Fruit fly (Drosophila melanogaster): ENCODE data around the gene CG33648.

DNA sequence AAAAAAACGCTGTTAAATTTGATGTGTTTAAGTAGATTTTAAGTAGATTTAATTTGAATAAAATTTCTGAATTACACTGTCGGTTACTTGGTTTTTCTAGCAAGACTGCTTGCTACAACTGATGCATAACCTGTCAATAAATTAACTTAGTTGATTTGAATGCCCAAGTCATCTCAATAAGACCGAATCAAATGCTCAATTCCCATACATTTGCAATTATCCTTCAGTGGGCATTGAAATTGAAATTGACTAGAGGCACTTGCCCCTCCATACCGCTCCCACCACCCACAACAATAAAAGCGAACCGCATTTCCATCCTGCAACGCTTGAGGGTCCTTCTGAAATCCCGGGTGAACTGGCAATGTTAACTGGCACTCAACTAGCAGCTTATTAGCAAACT is 39.5 kb downstream of the CG33648 start, which contains the start of gene CG3473:
- TF ChIP-seq ttk (optimal IDR thresholded peaks at IDR 0.05) = no peak
- TF ChIP-seq psq (optimal IDR thresholded peaks at IDR 0.05) = no peak
- TF ChIP-seq Myc (optimal IDR thresholded peaks at IDR 0.05) = no peak
- no peak for TF ChIP-seq insv (optimal IDR thresholded peaks at IDR 0.05)
- TF ChIP-seq Sin3A (optimal IDR thresholded peaks at IDR 0.05) = no peak
